Worm (Caenorhabditis elegans): ENCODE results near the gene sru-15.

Gene sru-15

ce11 chrIV:17405530-17405929 is 9.5 kb downstream of the sru-15 start, which contains the start of gene pmp-4:
Gene pmp-4, minus strand, starts transcription at chrIV:17405630.
- no peak for TF ChIP-seq W03F9.2 (tag; optimal IDR thresholded peaks at IDR 0.05)
- TF ChIP-seq him-1 (tag; optimal IDR thresholded peaks at IDR 0.05) = no peak
- no peak for TF ChIP-seq dao-5 (tag; optimal IDR thresholded peaks at IDR 0.05)

- no peak for TF ChIP-seq dao-5 (tag; optimal IDR thresholded peaks at IDR 0.05)
- no peak for TF ChIP-seq W03F9.2 (tag; optimal IDR thresholded peaks at IDR 0.05)
- no peak for TF ChIP-seq him-1 (tag; optimal IDR thresholded peaks at IDR 0.05)
Observed at ce11 chrIV:17406119-17406518, 10.1 kb downstream of the sru-15 start.

- TF ChIP-seq him-1 (tag; optimal IDR thresholded peaks at IDR 0.05) (no peak), dao-5 (tag; optimal IDR thresholded peaks at IDR 0.05) (no peak), W03F9.2 (tag; optimal IDR thresholded peaks at IDR 0.05) (no peak)
Observed at ce11 chrIV:17407025-17407424, 11.0 kb downstream of the sru-15 start, which contains the start of gene T02D1.7. Gene T02D1.7, minus strand, starts transcription at chrIV:17407125.

DNA sequence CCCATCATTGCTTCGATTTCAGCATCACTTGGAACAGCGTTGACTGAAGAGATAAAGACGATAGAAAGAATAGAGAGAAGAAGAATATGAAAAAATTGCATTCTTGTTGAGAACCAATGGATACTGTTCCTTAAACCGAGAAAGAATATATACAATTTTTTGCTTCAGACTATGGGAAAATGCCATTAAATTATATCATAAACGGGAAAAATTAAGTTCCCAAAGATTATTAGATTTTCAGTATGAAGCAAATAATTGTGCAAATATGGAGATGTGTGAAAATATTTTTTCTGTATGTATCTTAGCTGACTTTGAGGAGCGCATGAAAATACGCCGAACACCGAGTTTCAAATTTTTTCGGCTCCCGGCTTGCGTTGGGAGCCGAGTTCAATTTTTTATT is 11.5 kb downstream of the sru-15 start, which contains the start of gene T02D1.9:
Gene T02D1.9 (minus strand): TSS at position 101 of the 400 bp plus-strand sequence.
- no peak for TF ChIP-seq dao-5 (tag; optimal IDR thresholded peaks at IDR 0.05)
- TF ChIP-seq W03F9.2 (tag; optimal IDR thresholded peaks at IDR 0.05) = no peak
- TF ChIP-seq him-1 (tag; optimal IDR thresholded peaks at IDR 0.05) = no peak

DNA sequence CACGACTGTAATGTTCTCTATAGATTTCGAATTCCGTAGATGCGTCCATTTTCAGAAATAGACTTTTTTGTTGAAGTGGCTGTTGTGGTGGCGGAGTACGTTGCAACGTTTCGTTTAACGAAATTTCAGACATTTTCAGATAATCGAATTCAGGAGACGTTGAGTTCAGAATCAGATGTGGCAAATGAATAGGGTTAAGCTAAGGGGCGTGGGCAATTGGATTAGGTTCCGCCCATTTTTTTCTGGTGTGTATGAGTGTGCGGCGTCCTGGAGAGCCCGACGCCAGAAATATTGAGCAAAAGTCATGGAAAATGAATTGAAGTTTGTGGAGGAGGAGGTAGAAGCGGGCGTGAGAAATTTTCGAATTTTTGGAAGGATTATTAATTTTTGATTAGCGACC is 17.3 kb downstream of the sru-15 start:
- TF ChIP-seq dao-5 (tag; optimal IDR thresholded peaks at IDR 0.05) (no peak), him-1 (tag; optimal IDR thresholded peaks at IDR 0.05) (no peak), W03F9.2 (tag; optimal IDR thresholded peaks at IDR 0.05) (no peak)

DNA sequence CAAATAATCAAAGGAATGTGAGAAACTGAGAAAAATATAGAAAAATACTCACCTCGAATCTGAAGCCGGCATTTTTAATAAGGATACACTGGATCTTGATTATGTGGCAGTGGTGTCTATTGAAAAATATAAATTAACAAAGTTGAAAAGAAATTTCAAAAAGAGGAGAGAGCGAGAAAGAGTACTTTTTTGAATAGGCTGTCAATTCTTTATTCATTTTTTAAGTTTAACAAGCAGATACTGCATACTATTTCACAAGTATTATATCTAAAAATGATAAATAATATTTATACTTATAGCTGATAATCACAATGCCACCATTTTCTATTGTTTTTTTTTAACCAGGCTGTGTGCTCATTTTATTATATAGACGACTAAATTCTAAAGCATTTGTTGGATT is 21.7 kb downstream of the sru-15 start, which contains the start of gene npr-26:
Gene npr-26 (minus strand): TSS at position 101 of the 400 bp plus-strand sequence.
- TF ChIP-seq dao-5 (tag; optimal IDR thresholded peaks at IDR 0.05) (no peak), W03F9.2 (tag; optimal IDR thresholded peaks at IDR 0.05) (no peak), him-1 (tag; optimal IDR thresholded peaks at IDR 0.05) (no peak)

ce11 chrIV:17426970-17427369 is 31.0 kb downstream of the sru-15 start:
- TF ChIP-seq W03F9.2 (tag; optimal IDR thresholded peaks at IDR 0.05) (no peak), dao-5 (tag; optimal IDR thresholded peaks at IDR 0.05) (no peak), him-1 (tag; optimal IDR thresholded peaks at IDR 0.05) (no peak)

DNA sequence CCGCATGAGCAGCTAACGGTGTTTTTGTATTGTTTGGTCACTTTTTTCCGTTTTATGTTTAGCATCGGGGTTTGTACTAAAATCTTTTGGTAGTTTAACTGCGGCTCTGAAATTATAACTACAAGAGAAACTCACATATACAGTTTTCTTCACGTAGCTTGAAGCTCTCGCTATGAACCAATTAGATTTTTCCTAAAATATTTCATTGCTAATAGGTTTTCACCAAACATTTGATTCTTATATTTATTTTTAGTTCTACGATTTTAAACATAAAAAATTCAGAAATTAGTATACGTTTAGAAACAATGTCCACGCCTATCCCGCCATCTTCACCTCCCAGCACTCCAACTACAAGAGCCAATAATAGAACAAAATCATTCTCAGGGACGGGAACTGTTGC is 31.4 kb downstream of the sru-15 start, which contains the start of gene C06A12.3:
Gene C06A12.3 (plus strand): TSS at position 301 of the 400 bp plus-strand sequence.
- no peak for TF ChIP-seq him-1 (tag; optimal IDR thresholded peaks at IDR 0.05)
- no peak for TF ChIP-seq dao-5 (tag; optimal IDR thresholded peaks at IDR 0.05)
- no peak for TF ChIP-seq W03F9.2 (tag; optimal IDR thresholded peaks at IDR 0.05)

ce11 chrIV:17431287-17431686 is 35.3 kb downstream of the sru-15 start, which contains the start of gene lact-6:
Gene lact-6, minus strand, starts transcription at chrIV:17431387.
- TF ChIP-seq W03F9.2 (tag; optimal IDR thresholded peaks at IDR 0.05) (no peak), him-1 (tag; optimal IDR thresholded peaks at IDR 0.05) (no peak), dao-5 (tag; optimal IDR thresholded peaks at IDR 0.05) (no peak)

DNA sequence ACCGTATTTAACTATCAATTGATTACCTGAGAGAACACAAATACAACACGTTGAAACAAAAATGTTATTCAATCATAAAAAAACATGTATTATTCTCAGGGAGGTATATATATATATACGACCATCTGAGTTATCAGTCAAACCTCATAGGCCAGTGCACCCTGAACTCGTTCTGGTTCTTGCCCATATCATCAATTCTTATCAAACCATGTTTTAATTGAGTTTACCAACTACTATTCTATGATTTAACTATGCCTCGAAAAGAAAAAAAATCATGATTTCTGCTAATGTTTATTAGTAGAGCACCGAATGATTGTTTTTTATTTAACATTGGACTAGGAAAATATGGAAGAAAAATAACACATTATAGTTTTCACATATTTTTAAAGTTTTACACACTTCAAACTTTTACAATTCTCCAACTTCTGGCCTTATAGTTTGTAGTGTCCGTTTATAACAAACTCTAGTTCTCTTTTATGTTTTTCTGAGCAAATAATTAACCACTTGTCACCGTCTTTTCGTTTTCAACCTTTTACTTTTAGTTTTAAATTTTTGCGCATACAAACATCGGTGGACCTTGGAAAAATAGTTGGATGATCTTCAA is 36.3 kb downstream of the sru-15 start:
- TF ChIP-seq him-1 (tag; optimal IDR thresholded peaks at IDR 0.05) (no peak), W03F9.2 (tag; optimal IDR thresholded peaks at IDR 0.05) (no peak), dao-5 (tag; optimal IDR thresholded peaks at IDR 0.05) (no peak)

DNA sequence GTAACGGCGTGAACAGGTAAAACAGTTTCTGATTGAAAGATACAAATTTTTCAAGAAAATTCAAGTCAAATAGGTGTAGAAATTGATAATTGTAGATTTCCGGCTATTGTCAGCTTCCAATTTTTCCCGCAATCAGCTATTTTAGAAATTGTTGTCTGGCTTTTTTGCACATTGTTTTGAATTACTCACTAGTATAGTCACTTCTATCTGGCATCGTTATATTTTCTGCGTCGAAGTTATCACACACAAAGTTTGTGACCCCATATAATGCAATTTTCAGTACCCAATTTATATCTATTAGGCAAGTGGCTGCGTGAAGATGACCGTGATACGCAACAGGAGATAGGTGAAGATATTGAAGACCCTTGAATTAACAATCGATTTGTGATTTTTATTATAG is 39.2 kb downstream of the sru-15 start:
- TF ChIP-seq W03F9.2 (tag; optimal IDR thresholded peaks at IDR 0.05) (no peak), dao-5 (tag; optimal IDR thresholded peaks at IDR 0.05) (no peak), him-1 (tag; optimal IDR thresholded peaks at IDR 0.05) (no peak)

DNA sequence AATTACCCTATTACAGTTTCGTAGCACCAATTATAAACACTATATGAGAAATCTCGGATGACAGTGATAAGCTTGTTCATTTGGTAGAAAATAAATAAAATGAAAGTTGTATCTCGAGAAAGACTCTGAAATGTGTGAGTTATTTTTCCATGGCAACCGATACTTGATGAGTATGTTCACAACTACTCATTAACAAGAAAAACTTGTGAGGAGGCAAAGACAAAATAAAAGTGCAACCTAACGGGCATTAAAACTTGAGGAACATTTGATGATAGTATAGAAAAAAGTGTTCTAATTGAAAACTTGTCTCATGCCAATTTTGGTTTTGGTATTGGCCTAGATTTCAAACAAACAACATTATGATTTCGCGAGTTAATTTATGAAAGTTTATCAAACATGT is 40.5 kb downstream of the sru-15 start, which contains the start of gene gcy-27:
Gene gcy-27 (minus strand): TSS at position 101 of the 400 bp plus-strand sequence.
- TF ChIP-seq him-1 (tag; optimal IDR thresholded peaks at IDR 0.05) (no peak), W03F9.2 (tag; optimal IDR thresholded peaks at IDR 0.05) (no peak), dao-5 (tag; optimal IDR thresholded peaks at IDR 0.05) (no peak)

DNA sequence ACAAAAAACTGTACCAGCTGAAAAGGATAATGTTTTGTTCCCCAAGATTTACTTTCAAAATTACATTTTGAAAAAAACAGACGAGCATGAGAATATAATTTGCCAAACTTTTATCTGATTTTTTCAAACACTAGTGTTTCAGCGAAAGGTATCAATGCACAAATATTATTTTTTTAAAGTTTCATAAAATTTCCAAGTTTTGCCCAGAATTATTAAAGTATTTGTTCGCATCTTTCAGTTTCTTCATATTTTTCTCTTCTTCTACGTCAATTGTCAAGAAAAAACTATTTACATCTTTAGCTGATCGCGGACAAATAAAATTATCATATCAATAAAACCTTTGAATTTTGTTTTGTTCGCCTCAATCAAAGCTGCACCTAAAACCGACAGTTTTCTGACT is 41.0 kb downstream of the sru-15 start, which contains the start of gene C06A12.8:
Gene C06A12.8 (plus strand): TSS at position 301 of the 400 bp plus-strand sequence.
- TF ChIP-seq dao-5 (tag; optimal IDR thresholded peaks at IDR 0.05) = no peak
- no peak for TF ChIP-seq him-1 (tag; optimal IDR thresholded peaks at IDR 0.05)
- TF ChIP-seq W03F9.2 (tag; optimal IDR thresholded peaks at IDR 0.05) = no peak

DNA sequence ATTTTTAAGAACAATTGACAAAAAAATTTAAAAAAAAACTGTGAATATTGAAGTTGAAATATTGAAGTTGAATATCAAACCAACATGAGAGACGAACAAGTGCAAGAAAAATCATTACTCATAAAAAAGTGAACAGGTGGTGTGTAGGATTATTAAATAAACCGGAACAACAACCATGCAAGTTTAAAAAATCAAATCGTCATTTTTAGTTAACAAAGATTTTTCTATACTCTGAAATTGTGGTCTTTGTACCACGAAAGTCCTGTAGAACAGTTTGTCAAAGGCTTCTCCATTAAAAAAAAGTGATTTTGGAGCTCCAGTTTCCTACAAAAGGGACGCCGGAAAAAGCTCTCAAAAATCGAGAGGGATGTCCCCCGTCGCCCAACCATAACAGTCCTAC is 44.0 kb downstream of the sru-15 start, which contains the start of gene C06A12.19:
Gene C06A12.19 (minus strand): TSS at position 101 of the 400 bp plus-strand sequence.
- TF ChIP-seq him-1 (tag; optimal IDR thresholded peaks at IDR 0.05) (no peak), W03F9.2 (tag; optimal IDR thresholded peaks at IDR 0.05) (no peak), dao-5 (tag; optimal IDR thresholded peaks at IDR 0.05) (no peak)

Data from whole organism, L4/young adult.